Fruit fly (Drosophila melanogaster) whole organism, prepupa: ENCODE measurements around the gene CG11893.

Experiments
- CG10631 ChIP-seq: fragments of 200-800 bp; sonication (Bioruptor generic); optimal IDR thresholded peaks from 2 replicates; lab custom pipeline; 2016; ENCODE audit warnings: missing biosample characterization, missing genetic modification characterization
- CG10669 ChIP-seq: fragments of 200-800 bp; sonication (Bioruptor generic); optimal IDR thresholded peaks from 3 replicates; lab custom pipeline; 2018; ENCODE audit warnings: missing biosample characterization, mild to moderate bottlenecking, missing genetic modification characterization, moderate library complexity
- CG11902 ChIP-seq: fragments of 200-800 bp; sonication (Bioruptor generic); optimal IDR thresholded peaks from 3 replicates; lab custom pipeline; 2016; ENCODE audit warnings: missing biosample characterization, missing genetic modification characterization
- CG15336 ChIP-seq: fragments of 200-800 bp; sonication (Bioruptor generic); IDR thresholded peaks from 2 replicates; pipeline ENCODE4 v1.3.6; 2022; ENCODE audit warnings: missing biosample characterization, missing genetic modification characterization
- CG31627 ChIP-seq: fragments of 200-800 bp; sonication (Bioruptor generic); optimal IDR thresholded peaks from 3 replicates; lab custom pipeline; 2016; ENCODE audit warnings: missing biosample characterization, missing genetic modification characterization
- CG4318 ChIP-seq: fragments of 200-800 bp; sonication (Bioruptor generic); optimal IDR thresholded peaks from 3 replicates; lab custom pipeline; 2017; ENCODE audit warnings: missing biosample characterization, mild to moderate bottlenecking, missing genetic modification characterization
- CG6163 ChIP-seq: fragments of 200-800 bp; sonication (Bioruptor generic); IDR thresholded peaks from 3 replicates; pipeline ENCODE4 v1.3.6; 2022; ENCODE audit warnings: missing biosample characterization, missing genetic modification characterization
- CG6276 ChIP-seq: fragments of 200-800 bp; sonication (Bioruptor generic); optimal IDR thresholded peaks from 2 replicates; lab custom pipeline; 2017; ENCODE audit warnings: missing biosample characterization, mild to moderate bottlenecking, missing genetic modification characterization
- CG6792 ChIP-seq: fragments of 200-800 bp; sonication (Bioruptor generic); optimal IDR thresholded peaks from 3 replicates; lab custom pipeline; 2016; ENCODE audit warnings: missing biosample characterization, missing genetic modification characterization
- CG6808 ChIP-seq: fragments of 200-800 bp; sonication (Bioruptor generic); optimal IDR thresholded peaks from 3 replicates; lab custom pipeline; 2017; ENCODE audit warnings: missing biosample characterization, missing genetic modification characterization, mild to moderate bottlenecking, moderate library complexity, missing genetic modification reagents
- CG6854 ChIP-seq: fragments of 200-800 bp; sonication (Bioruptor generic); optimal IDR thresholded peaks from 2 replicates; lab custom pipeline; 2017; ENCODE audit warnings: missing biosample characterization, mild to moderate bottlenecking, missing genetic modification characterization
- Eip78C ChIP-seq: fragments of 200-800 bp; sonication (Bioruptor generic); peaks from one replicate; lab custom pipeline; 2016; ENCODE audit warnings: missing biosample characterization, missing genetic modification characterization
- Eip93F ChIP-seq: fragments of 200-800 bp; sonication (Bioruptor generic); optimal IDR thresholded peaks from 2 replicates; lab custom pipeline; 2016; ENCODE audit warnings: missing biosample characterization, mild to moderate bottlenecking, missing genetic modification characterization
- Ets96B ChIP-seq: fragments of 200-800 bp; optimal IDR thresholded peaks from 2 replicates; lab custom pipeline; 2019; ENCODE audit warnings: missing biosample characterization, mild to moderate bottlenecking, missing genetic modification characterization, moderate library complexity
- Gug ChIP-seq: fragments of 200-800 bp; sonication (Bioruptor generic); IDR thresholded peaks from 2 replicates; pipeline ENCODE4 v1.3.6; 2022; ENCODE audit warnings: missing biosample characterization, missing genetic modification characterization
- Hr39 ChIP-seq: fragments of 200-800 bp; sonication (Bioruptor generic); optimal IDR thresholded peaks from 2 replicates; lab custom pipeline; 2016; ENCODE audit warnings: missing biosample characterization, missing genetic modification characterization
- Hr4 ChIP-seq: fragments of 200-800 bp; sonication (Bioruptor generic); optimal IDR thresholded peaks from 3 replicates; lab custom pipeline; 2016; ENCODE audit warnings: missing biosample characterization, missing genetic modification characterization
- Lpt ChIP-seq: fragments of 200-800 bp; sonication (Bioruptor generic); optimal IDR thresholded peaks from 3 replicates; lab custom pipeline; 2016; ENCODE audit warnings: missing biosample characterization, missing genetic modification characterization
- Sox102F ChIP-seq: fragments of 200-800 bp; sonication (Bioruptor generic); optimal IDR thresholded peaks from 2 replicates; lab custom pipeline; 2016; ENCODE audit warnings: missing biosample characterization, mild to moderate bottlenecking, missing genetic modification characterization
- dac ChIP-seq: fragments of 200-800 bp; sonication (Bioruptor generic); optimal IDR thresholded peaks from 2 replicates; lab custom pipeline; 2017; ENCODE audit warnings: missing biosample characterization, mild to moderate bottlenecking, missing genetic modification characterization
- dsx ChIP-seq: fragments of 200-800 bp; optimal IDR thresholded peaks from 3 replicates; lab custom pipeline; 2019; ENCODE audit warnings: missing biosample characterization, mild to moderate bottlenecking, missing genetic modification characterization, moderate library complexity; ENCODE audit not compliant: poor library complexity, severe bottlenecking
- eg ChIP-seq: fragments of 200-800 bp; sonication (Bioruptor generic); IDR thresholded peaks from 3 replicates; pipeline ENCODE4 v1.3.6; 2022; ENCODE audit warnings: missing biosample characterization, missing genetic modification characterization
- esn ChIP-seq: fragments of 200-800 bp; sonication (Bioruptor generic); optimal IDR thresholded peaks from 2 replicates; lab custom pipeline; 2016; ENCODE audit warnings: missing biosample characterization, mild to moderate bottlenecking, missing genetic modification characterization, moderate library complexity
- fd85E ChIP-seq: fragments of 200-800 bp; sonication (Bioruptor generic); optimal IDR thresholded peaks from 3 replicates; lab custom pipeline; 2016; ENCODE audit warnings: missing biosample characterization, missing genetic modification characterization
- pdm3 ChIP-seq: fragments of 200-800 bp; sonication (Bioruptor generic); optimal IDR thresholded peaks from 3 replicates; lab custom pipeline; 2016; ENCODE audit warnings: missing biosample characterization, missing genetic modification characterization
- salr ChIP-seq, 2 experiments: fragments of 200-800 bp; sonication (Bioruptor generic); optimal IDR thresholded peaks; 3 replicates each; lab custom pipeline; 2016 to 2018; ENCODE audit warnings: missing biosample characterization in 2 of 2, missing genetic modification characterization in 2 of 2, mild to moderate bottlenecking in 1 of 2
- spab ChIP-seq: fragments of 200-800 bp; sonication (Bioruptor generic); optimal IDR thresholded peaks from 2 replicates; lab custom pipeline; 2017; ENCODE audit warnings: missing biosample characterization, mild to moderate bottlenecking, missing genetic modification characterization, missing genetic modification reagents
- ss ChIP-seq, 2 experiments: fragments of 200-800 bp; sonication (Bioruptor generic); optimal IDR thresholded peaks; 2 replicates in 1 of 2; 3 replicates in 1 of 2; lab custom pipeline; 2017 to 2018; ENCODE audit warnings: mild to moderate bottlenecking in 2 of 2, missing biosample characterization in 2 of 2, missing genetic modification characterization in 2 of 2, moderate library complexity in 1 of 2
- svp ChIP-seq: fragments of 200-800 bp; sonication (Bioruptor generic); peaks from one replicate; lab custom pipeline; 2016; ENCODE audit warnings: missing biosample characterization, missing genetic modification characterization
- topi ChIP-seq: fragments of 200-800 bp; sonication (Bioruptor generic); optimal IDR thresholded peaks from 3 replicates; lab custom pipeline; 2016; ENCODE audit warnings: missing biosample characterization, missing genetic modification characterization
- vri ChIP-seq: fragments of 200-800 bp; sonication (Bioruptor generic); optimal IDR thresholded peaks from 3 replicates; lab custom pipeline; 2016; ENCODE audit warnings: missing biosample characterization, mild to moderate bottlenecking, missing genetic modification characterization

CG11893 gene

DNA sequence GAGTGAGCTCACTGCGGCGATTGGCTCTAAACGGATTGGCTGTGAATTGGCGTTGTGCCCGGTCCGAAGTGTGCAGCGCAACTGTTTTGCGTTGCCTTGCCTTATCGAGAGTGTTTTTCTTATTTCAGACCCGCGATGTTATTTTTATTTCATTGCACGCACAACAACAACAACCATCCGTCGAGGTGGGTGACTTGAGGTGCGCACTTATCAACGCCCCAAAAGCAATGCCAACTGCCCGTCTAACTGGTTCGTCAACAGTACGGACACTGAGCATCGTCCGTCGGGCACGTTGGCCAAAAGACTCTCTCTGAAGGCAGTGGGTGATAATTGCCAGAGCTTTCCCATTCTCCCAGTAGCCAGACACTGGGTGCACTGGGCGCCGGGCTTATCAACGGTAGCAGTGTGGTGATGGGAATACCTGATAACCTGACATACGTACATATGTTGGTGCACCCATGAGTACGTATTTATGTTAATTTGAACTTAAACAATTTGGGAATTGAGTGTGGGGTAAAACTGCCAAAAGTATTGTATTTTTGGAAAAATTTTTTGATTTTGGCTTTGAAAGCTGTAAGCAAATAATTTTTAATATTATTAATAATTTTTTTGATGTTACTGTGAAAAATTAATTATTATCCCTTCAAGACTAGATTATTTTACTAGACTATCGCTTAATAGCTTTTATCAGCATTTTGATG lies 5.8 kb downstream of the CG11893 start, which contains the start of gene CG31102:
CG31102 (minus strand) TSS at position 275 of the 701 bp plus-strand sequence.
- TF ChIP-seq Hr4 (GFP tag; lab: Kevin White, UChicago) (no peak), Hr39 (no peak), svp (peak; percentile 90), esn (peak; percentile 5), ss (GFP tag; optimal IDR thresholded peaks at IDR 0.05; lab: Kevin White, UChicago) (peak in 1 of 2 experiments; percentile 4), vri (GFP tag; lab: Kevin White, UChicago) (peak; percentile 79), dac (GFP tag; lab: Kevin White, UChicago) (no peak), salr (GFP tag; optimal IDR thresholded peaks at IDR 0.05; lab: Kevin White, UChicago) (no peak), CG4318 (GFP tag; lab: Kevin White, UChicago) (no peak), CG6276 (GFP tag; lab: Kevin White, UChicago) (peak; percentile 21)

DNA sequence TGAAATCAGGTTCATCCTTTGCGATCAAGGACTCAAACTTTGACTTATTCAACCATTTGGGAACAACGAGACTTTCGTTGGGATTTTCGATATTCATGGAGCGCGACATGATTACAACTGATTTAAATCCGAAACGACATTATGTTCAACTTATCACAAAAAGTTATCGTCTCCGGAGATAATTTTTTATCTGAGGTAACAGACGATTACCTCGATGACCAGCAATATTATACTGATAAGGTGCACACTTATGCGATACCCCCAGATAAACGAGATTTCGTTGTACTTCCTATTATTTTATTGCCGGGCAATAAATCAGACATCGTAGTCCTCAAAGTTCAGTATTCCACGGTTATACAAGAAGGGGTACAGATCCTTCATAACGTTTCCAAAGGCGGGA lies 8.0 kb downstream of the CG11893 start, which contains the start of gene CG31097:
CG31097 (minus strand) TSS at position 101 of the 400 bp plus-strand sequence.
- TF ChIP-seq vri (GFP tag; lab: Kevin White, UChicago) (no peak), CG11902 (GFP tag; lab: Kevin White, UChicago) (no peak), CG6163 (no peak), Ets96B (tag; lab: Kevin White, UChicago) (no peak), dsx (GFP tag; lab: Kevin White, UChicago) (no peak), Eip78C (GFP tag; lab: Kevin White, UChicago) (no peak), spab (no peak), CG31627 (GFP tag; lab: Kevin White, UChicago) (no peak), ss (GFP tag; optimal IDR thresholded peaks at IDR 0.05; lab: Kevin White, UChicago) (no peak), fd85E (GFP tag; lab: Kevin White, UChicago) (no peak), pdm3 (GFP tag; lab: Kevin White, UChicago) (no peak), Hr4 (GFP tag; lab: Kevin White, UChicago) (no peak)

DNA sequence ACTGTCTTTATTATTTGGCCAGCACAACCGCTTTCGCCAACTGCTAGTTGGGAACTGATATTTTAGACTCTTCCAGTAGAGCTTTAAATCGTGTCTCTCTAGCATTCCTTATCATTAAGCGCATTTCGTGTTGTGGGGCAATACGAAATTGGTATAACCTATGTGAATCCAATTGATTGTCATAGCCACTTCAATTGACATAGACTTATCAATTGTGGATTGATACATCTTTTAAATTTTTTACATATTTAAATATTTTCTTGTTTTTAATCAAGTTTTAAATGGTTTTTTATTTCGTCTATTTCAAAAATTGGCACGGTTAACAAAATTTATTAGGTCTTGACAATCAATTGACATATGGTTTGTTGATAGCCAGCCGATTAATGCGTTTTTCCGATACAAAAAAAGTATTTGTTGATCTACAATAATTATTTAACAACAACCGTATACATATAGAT lies 9.8 kb downstream of the CG11893 start, which contains the start of gene CG31288:
CG31288 (minus strand) TSS at position 51 of the 458 bp plus-strand sequence.
- TF ChIP-seq CG6854 (no peak), CG6808 (GFP tag; lab: Kevin White, UChicago) (no peak), vri (GFP tag; lab: Kevin White, UChicago) (no peak), CG6792 (no peak), CG6276 (GFP tag; lab: Kevin White, UChicago) (no peak), salr (GFP tag; optimal IDR thresholded peaks at IDR 0.05; lab: Kevin White, UChicago) (no peak), Eip93F (GFP tag; lab: Kevin White, UChicago) (no peak), Lpt (no peak), CG11902 (GFP tag; lab: Kevin White, UChicago) (no peak), CG4318 (GFP tag; lab: Kevin White, UChicago) (no peak), CG15336 (GFP tag; lab: Robert Waterston, UW) (no peak), topi (GFP tag; lab: Kevin White, UChicago) (no peak), CG10669 (GFP tag; lab: Kevin White, UChicago) (no peak), CG10631 (GFP tag; lab: Kevin White, UChicago) (no peak)

DNA sequence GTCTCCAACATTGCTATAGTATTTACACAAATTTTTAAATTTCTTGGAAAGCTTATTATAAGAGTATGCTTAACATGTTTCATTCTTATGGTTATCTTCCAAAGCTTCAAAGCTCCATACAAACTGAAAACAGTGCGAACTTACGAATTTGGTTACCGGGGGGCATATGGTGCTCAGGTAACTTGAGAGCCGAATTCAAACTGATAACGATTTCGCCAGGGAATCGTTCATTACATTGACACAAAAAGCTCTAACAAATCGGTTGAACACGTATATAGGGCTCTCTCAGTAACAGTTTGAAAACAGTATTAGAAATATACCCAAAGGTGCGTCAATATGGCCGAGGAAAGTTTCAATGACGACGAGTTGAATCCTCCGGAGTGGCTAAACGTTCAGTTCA lies 10.9 kb downstream of the CG11893 start, which contains the start of gene CG13659:
CG13659 (plus strand) TSS at position 317 of the 400 bp plus-strand sequence.
- TF ChIP-seq vri (GFP tag; lab: Kevin White, UChicago), result peak; percentile 3
- TF ChIP-seq Ets96B (tag; lab: Kevin White, UChicago), result no peak
- TF ChIP-seq CG6808 (GFP tag; lab: Kevin White, UChicago), result no peak
- no peak for TF ChIP-seq Sox102F (GFP tag; lab: Kevin White, UChicago)
- no peak for TF ChIP-seq eg (GFP tag; lab: Robert Waterston, UW)
- no peak for TF ChIP-seq Gug
- TF ChIP-seq svp, result no peak
